Worm (Caenorhabditis elegans): ENCODE measurements around the gene cmtr-1.

cmtr-1 gene

ce11 chrII:15042310-15042709, 16.4 kb downstream of the cmtr-1 start:
- no peak for TF ChIP-seq unc-62 (GFP tag; optimal IDR thresholded peaks at IDR 0.05)

- no peak for TF ChIP-seq unc-62 (GFP tag; optimal IDR thresholded peaks at IDR 0.05)
Measured at ce11 chrII:15058282-15058681, 32.4 kb downstream of the cmtr-1 start, which contains the start of gene Y53F4B.17. TSS of gene Y53F4B.17 (plus strand) at chrII:15058656.

- no peak for TF ChIP-seq unc-62 (GFP tag; optimal IDR thresholded peaks at IDR 0.05)
Measured at ce11 chrII:15071571-15071970, 45.7 kb downstream of the cmtr-1 start, which contains the start of gene Y53F4B.18. TSS of gene Y53F4B.18 (minus strand) at chrII:15071671.

ce11 chrII:15074760-15075159, 48.8 kb downstream of the cmtr-1 start:
- TF ChIP-seq unc-62 (GFP tag; optimal IDR thresholded peaks at IDR 0.05) = no peak

ce11 chrII:15076778-15077435, 51.0 kb downstream of the cmtr-1 start, which contains the start of gene Y53F4B.19:
TSS of gene Y53F4B.19 (plus strand) at chrII:15076934.
- no peak for TF ChIP-seq unc-62 (GFP tag; optimal IDR thresholded peaks at IDR 0.05)

- TF ChIP-seq unc-62 (GFP tag; optimal IDR thresholded peaks at IDR 0.05) = no peak
Measured at ce11 chrII:15080535-15080934, 54.6 kb downstream of the cmtr-1 start.

ce11 chrII:15084170-15084569, 58.3 kb downstream of the cmtr-1 start, which contains the start of gene Y53F4B.20:
TSS of gene Y53F4B.20 (plus strand) at chrII:15084470.
- no peak for TF ChIP-seq unc-62 (GFP tag; optimal IDR thresholded peaks at IDR 0.05)

Data from whole organism, dauer.